Fruit fly (Drosophila melanogaster): Measurements from ENCODE around the gene LysX.

Gene LysX

DNA sequence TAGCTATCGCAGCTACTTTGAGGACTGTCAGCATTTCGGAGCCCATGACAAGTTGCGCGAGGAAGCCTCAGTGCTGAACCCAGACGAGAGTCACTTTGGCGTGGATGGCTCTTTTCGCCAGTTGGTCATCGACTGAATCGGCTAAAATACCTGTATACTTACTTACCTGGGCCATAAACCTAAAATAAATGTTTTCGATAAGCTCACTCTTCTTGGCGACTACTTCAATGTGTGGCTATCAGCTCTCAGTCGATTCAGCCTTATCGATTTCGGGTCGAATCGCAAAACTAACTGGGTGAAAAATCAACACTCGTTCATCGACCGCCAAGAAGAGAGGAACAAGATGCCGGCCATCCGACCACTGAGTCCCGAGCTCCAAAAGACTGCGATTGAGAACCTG lies 38.7 kb upstream of the LysX start, which contains the start of gene CG33966:
CG33966 (plus strand) TSS at position 301 of the 400 bp plus-strand sequence.
- no peak for TF ChIP-seq pum (GFP tag; optimal IDR thresholded peaks at IDR 0.05)
- no peak for TF ChIP-seq Xbp1 (GFP tag; optimal IDR thresholded peaks at IDR 0.05)
- TF ChIP-seq HmgZ (tag; optimal IDR thresholded peaks at IDR 0.05), result peak; percentile 22
- no peak for TF ChIP-seq Xrp1 (GFP tag; IDR thresholded peaks at IDR 0.05)
- no peak for TF ChIP-seq CG6272 (GFP tag; IDR thresholded peaks at IDR 0.05)
- no peak for TF ChIP-seq p53 (GFP tag; optimal IDR thresholded peaks at IDR 0.05)
- no peak for TF ChIP-seq CG33213 (GFP tag; optimal IDR thresholded peaks at IDR 0.05)
- no peak for TF ChIP-seq CG9876 (GFP tag; optimal IDR thresholded peaks at IDR 0.05)
- TF ChIP-seq sug (tag; optimal IDR thresholded peaks at IDR 0.05), result peak; percentile 36
- TF ChIP-seq Bteb2 (GFP tag; optimal IDR thresholded peaks at IDR 0.05), result no peak
- no peak for TF ChIP-seq CG1603 (tag; optimal IDR thresholded peaks at IDR 0.05)
- no peak for TF ChIP-seq CG11085 (GFP tag; IDR thresholded peaks at IDR 0.05)
- TF ChIP-seq exex (tag; optimal IDR thresholded peaks at IDR 0.05), result peak; percentile 43
- peak; percentile 2 for TF ChIP-seq Deaf1 (tag; optimal IDR thresholded peaks at IDR 0.05)
- no peak for TF ChIP-seq dati (GFP tag; IDR thresholded peaks at IDR 0.05)
- TF ChIP-seq Mes4 (GFP tag; optimal IDR thresholded peaks at IDR 0.05), result no peak
- no peak for TF ChIP-seq danr (GFP tag; IDR thresholded peaks at IDR 0.05)
- no peak for TF ChIP-seq CG14710 (tag; optimal IDR thresholded peaks at IDR 0.05)
- no peak for TF ChIP-seq mirr (GFP tag; optimal IDR thresholded peaks at IDR 0.05)
- no peak for TF ChIP-seq ro (GFP tag; IDR thresholded peaks at IDR 0.05)
- no peak for TF ChIP-seq zen2 (GFP tag; IDR thresholded peaks at IDR 0.05; ENCODE audit: partially characterized antibody)
- TF ChIP-seq CG2875 (GFP tag; optimal IDR thresholded peaks at IDR 0.05), result no peak
- no peak for TF ChIP-seq GATAe (GFP tag; conservative IDR thresholded peaks at IDR 0.05)
- TF ChIP-seq Blimp-1 (GFP tag; optimal IDR thresholded peaks at IDR 0.05), result no peak
- no peak for TF ChIP-seq Stat92E (GFP tag; optimal IDR thresholded peaks at IDR 0.05)
- TF ChIP-seq CG17568 (GFP tag; optimal IDR thresholded peaks at IDR 0.05), result no peak
- no peak for TF ChIP-seq CG31441 (GFP tag; IDR thresholded peaks at IDR 0.05)
- TF ChIP-seq BEAF-32 (GFP tag; optimal IDR thresholded peaks at IDR 0.05), result no peak
- TF ChIP-seq CG12299 (tag; optimal IDR thresholded peaks at IDR 0.05), result no peak

DNA sequence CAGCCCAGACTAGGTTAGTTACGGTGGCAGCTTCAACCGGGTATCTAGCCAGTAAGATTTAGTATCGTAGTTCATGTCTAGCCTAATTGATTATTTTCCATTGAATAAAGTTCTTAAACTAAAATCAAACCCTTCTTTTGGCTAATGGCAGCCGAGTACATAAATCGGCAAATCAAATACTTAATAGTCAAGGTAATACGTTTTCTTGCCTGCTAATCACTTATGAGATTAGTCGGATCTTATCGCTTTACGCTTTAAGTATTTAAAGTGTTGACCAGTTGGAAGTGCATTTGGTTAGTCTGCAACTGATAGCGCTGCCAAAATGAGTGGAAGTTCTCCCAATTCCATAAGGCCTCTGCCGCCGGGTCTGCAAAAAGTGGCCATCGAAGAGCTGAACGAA lies 37.5 kb upstream of the LysX start, which contains the start of gene CG33965:
CG33965 (plus strand) TSS at position 301 of the 400 bp plus-strand sequence.
- TF ChIP-seq YL-1 (GFP tag; optimal IDR thresholded peaks at IDR 0.05), result no peak
- TF ChIP-seq exex (tag; optimal IDR thresholded peaks at IDR 0.05), result peak; percentile 65

DNA sequence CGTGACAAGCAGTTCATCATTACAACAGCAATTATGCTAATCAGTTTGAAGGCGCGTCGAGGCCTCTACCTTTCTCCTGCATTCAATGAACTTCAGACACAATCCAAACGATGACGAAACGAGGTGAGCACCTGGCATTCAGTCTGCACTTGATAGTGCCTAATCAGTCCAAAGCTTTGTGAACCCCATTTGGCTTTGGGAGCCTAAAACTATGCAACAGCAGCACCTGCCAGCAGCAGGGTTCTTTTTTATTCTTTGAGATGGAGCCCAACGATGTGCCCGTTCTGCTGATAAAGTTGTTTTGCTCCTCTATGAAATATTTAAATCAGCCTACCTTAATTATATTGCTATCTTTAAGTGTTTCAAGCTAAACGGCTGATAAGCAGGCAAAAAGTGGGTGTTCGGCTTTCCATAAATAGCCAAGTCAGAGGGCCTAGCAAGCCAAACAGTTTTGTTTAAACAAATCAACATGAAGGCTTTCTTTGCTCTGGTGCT lies 32.2 kb upstream of the LysX start, which contains the start of gene LysS:
LysS (plus strand) TSS at position 445 of the 495 bp plus-strand sequence.
- TF ChIP-seq ken (GFP tag; IDR thresholded peaks at IDR 0.05) (no peak), CG10209 (GFP tag; optimal IDR thresholded peaks at IDR 0.05) (no peak), hth (optimal IDR thresholded peaks at IDR 0.05) (no peak), cas (GFP tag; IDR thresholded peaks at IDR 0.05) (no peak), CG7745 (tag; optimal IDR thresholded peaks at IDR 0.05) (no peak), Ptx1 (GFP tag; IDR thresholded peaks at IDR 0.05) (no peak), exex (tag; optimal IDR thresholded peaks at IDR 0.05) (peak; percentile 58), CG9727 (GFP tag; optimal IDR thresholded peaks at IDR 0.05) (no peak), ato (GFP tag; IDR thresholded peaks at IDR 0.05; ENCODE audit: partially characterized antibody) (no peak), ci (GFP tag; IDR thresholded peaks at IDR 0.05) (no peak), HmgD (GFP tag; optimal IDR thresholded peaks at IDR 0.05) (no peak), dmrt11E (tag; optimal IDR thresholded peaks at IDR 0.05) (no peak), sna (GFP tag; IDR thresholded peaks at IDR 0.05; ENCODE audit: partially characterized antibody) (no peak), CG12942 (GFP tag; optimal IDR thresholded peaks at IDR 0.05) (no peak), knrl (GFP tag; IDR thresholded peaks at IDR 0.05; ENCODE audit: partially characterized antibody) (no peak), sug (tag; optimal IDR thresholded peaks at IDR 0.05) (no peak), D19B (GFP tag; optimal IDR thresholded peaks at IDR 0.05) (no peak), grn (GFP tag; optimal IDR thresholded peaks at IDR 0.05) (peak; percentile 23), CG18011 (GFP tag; optimal IDR thresholded peaks at IDR 0.05) (peak; percentile 3), tio (GFP tag; optimal IDR thresholded peaks at IDR 0.05) (no peak), chn (GFP tag; optimal IDR thresholded peaks at IDR 0.05) (no peak)
